Worm (Caenorhabditis elegans) whole organism, L3 larva: ENCODE results near the gene atg-18.

ENCODE experiments used
- ZK546.5 ChIP-seq: sonication (generic microtip); optimal IDR thresholded peaks from 2 replicates; lab custom pipeline; 2017; ENCODE audit warnings: missing biosample characterization, missing genetic modification characterization
- aly-2 ChIP-seq: fragments of 150-350 bp; optimal IDR thresholded peaks from 2 replicates; lab custom pipeline; 2014; ENCODE audit warnings: missing biosample characterization, missing genetic modification characterization
- ama-1 ChIP-seq: fragments of 150-350 bp; optimal IDR thresholded peaks from 2 replicates; lab custom pipeline; 2018
- ceh-28 ChIP-seq: fragments of 150-350 bp; optimal IDR thresholded peaks from 2 replicates; lab custom pipeline; 2014; ENCODE audit warnings: missing biosample characterization, missing genetic modification reagents, missing genetic modification characterization
- ceh-82 ChIP-seq: fragments of 150-350 bp; optimal IDR thresholded peaks from 2 replicates; lab custom pipeline; 2014; ENCODE audit warnings: missing biosample characterization, missing genetic modification characterization
- ceh-9 ChIP-seq: sonication (generic microtip); optimal IDR thresholded peaks from 2 replicates; lab custom pipeline; 2018; ENCODE audit warnings: missing biosample characterization, missing genetic modification characterization
- daf-12 ChIP-seq: fragments of 150-350 bp; optimal IDR thresholded peaks from 2 replicates; lab custom pipeline; 2014; ENCODE audit warnings: missing biosample characterization, missing genetic modification reagents, missing genetic modification characterization
- egl-27 ChIP-seq: sonication (generic microtip); optimal IDR thresholded peaks from 4 replicates; lab custom pipeline; 2017; ENCODE audit warnings: missing biosample characterization, missing genetic modification reagents, missing genetic modification characterization
- elt-1 ChIP-seq: fragments of 150-350 bp; optimal IDR thresholded peaks from 2 replicates; lab custom pipeline; 2014; ENCODE audit warnings: missing biosample characterization, missing genetic modification characterization
- elt-2 ChIP-seq: sonication (generic microtip); optimal IDR thresholded peaks from 2 replicates; lab custom pipeline; 2016; ENCODE audit warnings: missing genetic modification reagents, mild to moderate bottlenecking, missing genetic modification characterization, missing compliant biosample characterization
- elt-3 ChIP-seq, 3 experiments: fragments of 150-350 bp in 1 of 3; sonication (generic microtip) in 2 of 3; optimal IDR thresholded peaks; 2 replicates in 2 of 3; 4 replicates in 1 of 3; lab custom pipeline; 2014 to 2017; ENCODE audit warnings: missing biosample characterization in 3 of 3, missing genetic modification characterization in 3 of 3
- eor-1 ChIP-seq, 2 experiments: fragments of 150-350 bp; optimal IDR thresholded peaks; 2 replicates each; lab custom pipeline; 2014 to 2018; ENCODE audit warnings: missing biosample characterization in 2 of 2, missing genetic modification characterization in 2 of 2
- fkh-2 ChIP-seq: fragments of 150-350 bp; optimal IDR thresholded peaks from 2 replicates; lab custom pipeline; 2014; ENCODE audit warnings: missing biosample characterization, missing genetic modification reagents, missing genetic modification characterization
- hmg-11 ChIP-seq: sonication (generic microtip); optimal IDR thresholded peaks from 2 replicates; lab custom pipeline; 2016; ENCODE audit warnings: missing genetic modification characterization, missing compliant biosample characterization
- jun-1 ChIP-seq: fragments of 150-350 bp; optimal IDR thresholded peaks from 2 replicates; lab custom pipeline; 2014; ENCODE audit warnings: missing biosample characterization, missing genetic modification reagents, missing genetic modification characterization
- lin-15B ChIP-seq: fragments of 150-350 bp; optimal IDR thresholded peaks from 2 replicates; lab custom pipeline; 2014; ENCODE audit warnings: missing biosample characterization, missing genetic modification characterization
- lin-39 ChIP-seq: fragments of 150-350 bp; optimal IDR thresholded peaks from 2 replicates; lab custom pipeline; 2018; ENCODE audit warnings: missing biosample characterization, missing genetic modification reagents, missing genetic modification characterization
- lsy-12 ChIP-seq: sonication (generic microtip); optimal IDR thresholded peaks from 2 replicates; lab custom pipeline; 2016; ENCODE audit warnings: mild to moderate bottlenecking, missing genetic modification characterization, missing compliant biosample characterization
- mml-1 ChIP-seq: fragments of 150-350 bp; sonication (generic microtip); optimal IDR thresholded peaks from 3 replicates; lab custom pipeline; 2014; ENCODE audit warnings: missing biosample characterization, missing genetic modification characterization
- nfya-1 ChIP-seq: sonication (generic microtip); optimal IDR thresholded peaks from 2 replicates; lab custom pipeline; 2017; ENCODE audit warnings: missing genetic modification characterization, mild to moderate bottlenecking, missing compliant biosample characterization, antibody characterized with exemption, moderate library complexity; ENCODE audit not compliant: insufficient read depth
- nhr-11 ChIP-seq: fragments of 150-350 bp; optimal IDR thresholded peaks from 2 replicates; lab custom pipeline; 2014; ENCODE audit warnings: missing biosample characterization, missing genetic modification characterization
- nhr-12 ChIP-seq: fragments of 150-350 bp; optimal IDR thresholded peaks from 2 replicates; lab custom pipeline; 2014; ENCODE audit warnings: missing biosample characterization, missing genetic modification characterization
- nhr-23 ChIP-seq: fragments of 150-350 bp; optimal IDR thresholded peaks from 2 replicates; lab custom pipeline; 2014; ENCODE audit warnings: missing biosample characterization, missing genetic modification reagents, missing genetic modification characterization
- nhr-25 ChIP-seq: sonication (generic microtip); optimal IDR thresholded peaks from 2 replicates; lab custom pipeline; 2017; ENCODE audit warnings: missing biosample characterization, missing genetic modification characterization
- nhr-28 ChIP-seq: fragments of 150-350 bp; optimal IDR thresholded peaks from 2 replicates; lab custom pipeline; 2014; ENCODE audit warnings: missing biosample characterization, missing genetic modification characterization
- nhr-43 ChIP-seq: sonication (generic microtip); optimal IDR thresholded peaks from 2 replicates; lab custom pipeline; 2016; ENCODE audit warnings: mild to moderate bottlenecking, missing genetic modification characterization, missing compliant biosample characterization; ENCODE audit not compliant: poor library complexity, severe bottlenecking
- nhr-67 ChIP-seq: fragments of 150-350 bp; optimal IDR thresholded peaks from 2 replicates; lab custom pipeline; 2014; ENCODE audit warnings: missing biosample characterization, missing genetic modification characterization
- nhr-76 ChIP-seq: fragments of 150-350 bp; sonication (generic microtip); optimal IDR thresholded peaks from 5 replicates; lab custom pipeline; 2014; ENCODE audit warnings: missing biosample characterization, missing genetic modification characterization
- pha-4 ChIP-seq: fragments of 150-350 bp; optimal IDR thresholded peaks from 2 replicates; lab custom pipeline; 2014; ENCODE audit warnings: missing biosample characterization, missing genetic modification reagents, missing genetic modification characterization
- pqm-1 ChIP-seq: fragments of 150-350 bp; optimal IDR thresholded peaks from 2 replicates; lab custom pipeline; 2017; ENCODE audit warnings: missing biosample characterization, missing genetic modification characterization, inconsistent platforms
- skn-1 ChIP-seq: fragments of 150-350 bp; optimal IDR thresholded peaks from 2 replicates; lab custom pipeline; 2014; ENCODE audit warnings: missing biosample characterization, missing genetic modification characterization
- tbx-2 ChIP-seq: sonication (generic microtip); optimal IDR thresholded peaks from 2 replicates; lab custom pipeline; 2016; ENCODE audit warnings: mild to moderate bottlenecking, missing genetic modification characterization, missing compliant biosample characterization
- unc-39 ChIP-seq: sonication (generic microtip); optimal IDR thresholded peaks from 4 replicates; lab custom pipeline; 2017; ENCODE audit warnings: missing biosample characterization, missing genetic modification characterization
- zag-1 ChIP-seq: fragments of 150-350 bp; optimal IDR thresholded peaks from 2 replicates; lab custom pipeline; 2014; ENCODE audit warnings: missing biosample characterization, missing genetic modification characterization
- ztf-4 ChIP-seq: fragments of 150-350 bp; optimal IDR thresholded peaks from 2 replicates; lab custom pipeline; 2014; ENCODE audit warnings: missing biosample characterization, missing genetic modification characterization

The atg-18 gene

ce11 chrV:8606099-8606696 lies 24.9 kb downstream of the atg-18 start, which contains the start of gene vps-60 (continued):
- TF ChIP-seq lin-39 (tag; lab: Kevin White, UChicago), result peak; percentile 93
- no peak for TF ChIP-seq fkh-2
- TF ChIP-seq ceh-28 (tag; lab: Kevin White, UChicago), result peak; percentile 87
- peak; percentile 89 for TF ChIP-seq egl-27
- TF ChIP-seq nhr-11 (tag; lab: Kevin White, UChicago), result peak; percentile 72
- TF ChIP-seq, all 47 proteins: peak for 28

ce11 chrV:8603272-8603671 lies 27.9 kb downstream of the atg-18 start, which contains the start of gene F41E6.5:
Gene F41E6.5, plus strand, starts transcription at chrV:8603480.
- no peak for TF ChIP-seq fkh-2
- TF ChIP-seq pqm-1 (tag; lab: Kevin White, UChicago), result peak; percentile 82
- no peak for TF ChIP-seq elt-1 (tag; lab: Kevin White, UChicago)
- TF ChIP-seq elt-2 (tag; lab: Kevin White, UChicago), result peak; percentile 77
- TF ChIP-seq hmg-11 (tag; lab: Kevin White, UChicago), result no peak
- peak; percentile 53 for TF ChIP-seq pha-4 (tag; lab: Kevin White, UChicago)
- TF ChIP-seq egl-27, result no peak
- TF ChIP-seq ceh-9 (tag; lab: Kevin White, UChicago), result no peak
- peak; percentile 4 for TF ChIP-seq jun-1 (tag; lab: Kevin White, UChicago)

ce11 chrV:8602638-8603037 lies 28.5 kb downstream of the atg-18 start, which contains the start of gene F41E6.15:
Gene F41E6.15, minus strand, starts transcription at chrV:8602738.
- TF ChIP-seq elt-3 (tag; optimal IDR thresholded peaks at IDR 0.05; lab: Kevin White, UChicago), result no peak
- TF ChIP-seq aly-2, result no peak
- no peak for TF ChIP-seq ceh-9 (tag; lab: Kevin White, UChicago)
- no peak for TF ChIP-seq ceh-82 (tag; lab: Kevin White, UChicago)
- TF ChIP-seq nhr-28 (tag; lab: Kevin White, UChicago), result no peak
- no peak for TF ChIP-seq jun-1 (tag; lab: Kevin White, UChicago)
- no peak for TF ChIP-seq pha-4 (tag; lab: Kevin White, UChicago)
- TF ChIP-seq nhr-25 (tag; lab: Kevin White, UChicago), result no peak
- no peak for TF ChIP-seq ZK546.5 (tag; lab: Kevin White, UChicago)
- TF ChIP-seq zag-1 (tag; lab: Kevin White, UChicago), result no peak
- no peak for TF ChIP-seq pqm-1 (tag; lab: Kevin White, UChicago)
- no peak for TF ChIP-seq fkh-2
- TF ChIP-seq nhr-23 (tag; lab: Kevin White, UChicago), result no peak
- TF ChIP-seq, all 47 proteins: peak for 0

- no peak for TF ChIP-seq lin-15B (tag; lab: Kevin White, UChicago)
- no peak for TF ChIP-seq lin-39 (tag; lab: Kevin White, UChicago)
- TF ChIP-seq nhr-76 (tag; lab: Kevin White, UChicago), result no peak
- TF ChIP-seq ceh-9 (tag; lab: Kevin White, UChicago), result no peak
- TF ChIP-seq ceh-28 (tag; lab: Kevin White, UChicago), result no peak
- no peak for TF ChIP-seq nfya-1 (tag; lab: Kevin White, UChicago)
- TF ChIP-seq nhr-67 (tag; lab: Kevin White, UChicago), result no peak
- no peak for TF ChIP-seq tbx-2
- no peak for TF ChIP-seq ama-1 (lab: Kevin White, UChicago)
- no peak for TF ChIP-seq eor-1 (tag; optimal IDR thresholded peaks at IDR 0.05; lab: Kevin White, UChicago)
- TF ChIP-seq nhr-12 (tag; lab: Kevin White, UChicago), result no peak
- TF ChIP-seq nhr-11 (tag; lab: Kevin White, UChicago), result no peak
- no peak for TF ChIP-seq daf-12 (tag; lab: Kevin White, UChicago)
- no peak for TF ChIP-seq unc-39 (tag; lab: Kevin White, UChicago)
- no peak for TF ChIP-seq lsy-12 (tag; lab: Kevin White, UChicago)
- no peak for TF ChIP-seq skn-1 (tag; lab: Kevin White, UChicago)
- TF ChIP-seq ztf-4, result no peak
- no peak for TF ChIP-seq mml-1 (tag; lab: Kevin White, UChicago)
- no peak for TF ChIP-seq fkh-2
- no peak for TF ChIP-seq nhr-43 (tag; lab: Kevin White, UChicago)
Measured at ce11 chrV:8601420-8601819, 29.7 kb downstream of the atg-18 start, which contains the start of gene F41E6.8. Gene F41E6.8, minus strand, starts transcription at chrV:8601520.
